Fruit fly (Drosophila melanogaster) S2 (cell line): ENCODE data around the gene SkpD.

Source experiments
- CG8478 ChIP-seq: fragments of >200 bp; optimal IDR thresholded peaks from 2 replicates; lab custom pipeline; 2018
- CTCF ChIP-seq, 2 experiments: fragments of >200 bp; optimal IDR thresholded peaks; 2 replicates each; lab custom pipeline; 2018

DNA sequence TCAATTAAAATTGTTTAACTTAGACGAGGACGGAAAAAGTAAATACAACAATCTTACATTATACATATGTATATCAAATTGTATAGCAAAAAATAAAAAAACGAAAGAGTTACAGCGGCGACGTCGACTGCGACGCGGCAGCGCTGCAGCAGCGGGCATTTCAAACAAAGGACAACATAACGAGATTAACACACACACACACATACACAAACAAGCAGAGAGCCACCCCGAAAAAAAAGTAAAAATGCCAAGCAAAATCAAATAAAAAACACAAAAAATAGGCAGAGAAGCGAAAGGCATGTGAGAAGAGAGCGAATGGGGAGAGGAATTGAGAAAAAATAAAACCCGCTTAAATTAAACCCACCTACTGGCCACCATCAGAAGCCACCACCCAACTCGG lies 15.2 kb downstream of the SkpD start:
- TF ChIP-seq CTCF (optimal IDR thresholded peaks at IDR 0.05; lab: Kevin White, UChicago) (no peak), CG8478 (lab: Kevin White, UChicago) (no peak)
